Worm (Caenorhabditis elegans): Measurements from ENCODE around the gene amdh-1.
A peak's percentile ranks its signal among the peaks of the same experiment; 100 is the strongest.

The amdh-1 gene

ce11 chrIII:6280070-6280596 is 28.5 kb downstream of the amdh-1 start, which contains the start of gene hmg-1.2 (continued):
- TF ChIP-seq madf-6 (GFP tag; IDR thresholded peaks at IDR 0.05) (peak; percentile 38; the same call in 1 of the 2 replicates), zfh-2 (GFP tag; conservative IDR thresholded peaks at IDR 0.05) (no peak), K12H6.12 (tag; optimal IDR thresholded peaks at IDR 0.05) (peak; percentile 65), snpc-3.4 (tag; optimal IDR thresholded peaks at IDR 0.05) (peak; percentile 23), ama-1 (optimal IDR thresholded peaks at IDR 0.05) (no peak), ama-1 (GFP tag; optimal IDR thresholded peaks at IDR 0.05) (no peak), dox-1 (GFP tag; IDR thresholded peaks at IDR 0.05) (peak; percentile 73), lsy-27 (tag; optimal IDR thresholded peaks at IDR 0.05; ENCODE audit: borderline replicate concordance, insufficient read depth) (peak; percentile 27), ceh-100 (GFP tag; IDR thresholded peaks at IDR 0.05) (no peak), ztf-28 (GFP tag; IDR thresholded peaks at IDR 0.05) (no peak), ztf-6 (GFP tag; IDR thresholded peaks at IDR 0.05) (no peak), nhr-80 (tag; optimal IDR thresholded peaks at IDR 0.05) (peak; percentile 74), madf-3 (GFP tag; IDR thresholded peaks at IDR 0.05) (no peak), egl-18 (GFP tag; IDR thresholded peaks at IDR 0.05) (0 out of 2 replicates have a peak, but pooled peaks have one; percentile 35), lsl-1 (GFP tag; optimal IDR thresholded peaks at IDR 0.05) (no peak), F55B11.4 (tag; optimal IDR thresholded peaks at IDR 0.05; ENCODE audit: borderline replicate concordance, insufficient read depth) (no peak), B0019.2 (GFP tag; conservative IDR thresholded peaks at IDR 0.05) (no peak), mes-4 (tag; optimal IDR thresholded peaks at IDR 0.05) (no peak), madf-10 (tag; optimal IDR thresholded peaks at IDR 0.05) (peak; percentile 65), T07F8.4 (tag; optimal IDR thresholded peaks at IDR 0.05) (no peak), D2030.7 (GFP tag; IDR thresholded peaks at IDR 0.05) (no peak), hmg-20 (GFP tag; IDR thresholded peaks at IDR 0.05) (no peak), hlh-12 (tag; optimal IDR thresholded peaks at IDR 0.05) (no peak), rpc-1 (optimal IDR thresholded peaks at IDR 0.05) (no peak), rpc-1 (tag; optimal IDR thresholded peaks at IDR 0.05) (no peak), egrh-3 (GFP tag; IDR thresholded peaks at IDR 0.05) (0 out of 2 replicates have a peak, but pooled peaks have one; percentile 32), sptf-2 (GFP tag; optimal IDR thresholded peaks at IDR 0.05) (no peak), Y95B8A.8 (GFP tag; IDR thresholded peaks at IDR 0.05) (no peak), ccch-3 (GFP tag; optimal IDR thresholded peaks at IDR 0.05) (no peak), ztf-26 (tag; optimal IDR thresholded peaks at IDR 0.05) (peak; percentile 69), ztf-22 (GFP tag; optimal IDR thresholded peaks at IDR 0.05) (peak; percentile 12), Y79H2A.3 (GFP tag; conservative IDR thresholded peaks at IDR 0.05) (no peak), tbp1 (GFP tag; optimal IDR thresholded peaks at IDR 0.05) (peak; percentile 36), snpc-4 (GFP tag; optimal IDR thresholded peaks at IDR 0.05) (peak; percentile 11), snpc-4 (tag; optimal IDR thresholded peaks at IDR 0.05) (peak in 3 of 4 experiments; percentile 60 to 75 (median 73)), T26A5.8 (tag; optimal IDR thresholded peaks at IDR 0.05) (no peak), attf-3 (GFP tag; conservative IDR thresholded peaks at IDR 0.05) (no peak), F33H1.4 (GFP tag; IDR thresholded peaks at IDR 0.05) (no peak; the same call in 1 of the 2 replicates), unc-62 (GFP tag; optimal IDR thresholded peaks at IDR 0.05) (peak; percentile 83), lag-1 (GFP tag; IDR thresholded peaks at IDR 0.05) (no peak), F37B4.10 (GFP tag; IDR thresholded peaks at IDR 0.05) (no peak), cebp-2 (GFP tag; IDR thresholded peaks at IDR 0.05) (no peak), aptf-2 (GFP tag; conservative IDR thresholded peaks at IDR 0.05) (no peak), hrde-1 (tag; optimal IDR thresholded peaks at IDR 0.05; ENCODE audit: borderline replicate concordance) (no peak), nfya-2 (GFP tag; IDR thresholded peaks at IDR 0.05) (no peak), lin-40 (tag; optimal IDR thresholded peaks at IDR 0.05) (peak; percentile 85), ZK185.1 (tag; optimal IDR thresholded peaks at IDR 0.05; ENCODE audit: poor library complexity, severe bottlenecking) (peak; percentile 76), let-526 (GFP tag; IDR thresholded peaks at IDR 0.05) (no peak), F23B12.7 (tag; optimal IDR thresholded peaks at IDR 0.05; ENCODE audit: insufficient read depth) (no peak)
